Worm (Caenorhabditis elegans): ENCODE data around the gene srj-55.
A peak's percentile ranks its signal among the peaks of the same experiment; 100 is the strongest.

DNA sequence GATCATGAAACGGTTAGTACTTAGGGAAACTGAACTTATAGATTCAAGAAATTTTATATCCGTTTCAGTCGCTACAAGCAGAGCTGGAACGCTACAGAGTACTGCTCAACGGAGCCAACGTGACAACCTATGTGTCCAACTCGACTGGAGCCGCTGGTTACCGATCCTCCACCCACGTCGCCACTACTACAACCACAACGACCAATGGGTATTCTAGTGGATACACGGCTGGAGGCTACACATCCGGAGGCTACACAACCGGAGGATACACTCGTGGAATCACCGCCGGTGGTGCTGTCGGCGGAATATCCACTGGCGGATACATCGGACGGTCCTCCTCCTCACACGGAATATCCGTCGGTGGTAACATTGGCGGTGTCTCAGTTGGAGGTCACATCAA lies 25.4 kb upstream of the srj-55 start:
- TF ChIP-seq somi-1 (GFP tag; optimal IDR thresholded peaks at IDR 0.05) (no peak), bed-2 (GFP tag; IDR thresholded peaks at IDR 0.05) (no peak), T07F8.4 (tag; optimal IDR thresholded peaks at IDR 0.05) (no peak), lin-35 (GFP tag; optimal IDR thresholded peaks at IDR 0.05) (no peak), ceh-58 (GFP tag; IDR thresholded peaks at IDR 0.05) (no peak), madf-3 (GFP tag; IDR thresholded peaks at IDR 0.05) (0 out of 2 replicates have a peak, but pooled peaks have one; percentile 41), sea-2 (GFP tag; IDR thresholded peaks at IDR 0.05) (no peak), ets-4 (GFP tag; optimal IDR thresholded peaks at IDR 0.05) (no peak)
